Fruit fly (Drosophila melanogaster) whole organism, wandering third instar larva: ENCODE measurements around the gene CG7054.

Experiments used
- Hr78 ChIP-seq: fragments of >200 bp; optimal IDR thresholded peaks from 2 replicates; lab custom pipeline; 2017; ENCODE audit warnings: missing biosample characterization, missing genetic modification characterization
- Hr83 ChIP-seq: fragments of 200-300 bp; sonication (Bioruptor generic); optimal IDR thresholded peaks from 2 replicates; lab custom pipeline; 2016; ENCODE audit warnings: missing biosample characterization, mild to moderate bottlenecking, missing genetic modification characterization, moderate library complexity; ENCODE audit not compliant: poor library complexity, severe bottlenecking
- br ChIP-seq: fragments of 200-800 bp; sonication (Bioruptor generic); optimal IDR thresholded peaks from 2 replicates; lab custom pipeline; 2016; ENCODE audit warnings: missing biosample characterization, missing genetic modification characterization
- dmrt93B ChIP-seq: fragments of 200-800 bp; sonication (Bioruptor generic); optimal IDR thresholded peaks from 2 replicates; lab custom pipeline; 2018; ENCODE audit warnings: missing biosample characterization, mild to moderate bottlenecking, missing genetic modification characterization
- dsf ChIP-seq: sonication (Bioruptor generic); optimal IDR thresholded peaks from 2 replicates; lab custom pipeline; 2016; ENCODE audit warnings: missing biosample characterization, missing genetic modification characterization, borderline replicate concordance
- fru ChIP-seq: fragments of 200-800 bp; sonication (Bioruptor generic); optimal IDR thresholded peaks from 3 replicates; lab custom pipeline; 2016; ENCODE audit warnings: missing biosample characterization, mild to moderate bottlenecking, missing genetic modification characterization
- pan ChIP-seq: fragments of >200 bp; optimal IDR thresholded peaks from 2 replicates; lab custom pipeline; 2017
- psq ChIP-seq: fragments of 200-800 bp; sonication (Bioruptor generic); optimal IDR thresholded peaks from 3 replicates; lab custom pipeline; 2017; ENCODE audit warnings: missing biosample characterization, mild to moderate bottlenecking, missing genetic modification characterization, moderate library complexity
- rgr ChIP-seq: fragments of 200-800 bp; sonication (Bioruptor generic); optimal IDR thresholded peaks from 3 replicates; lab custom pipeline; 2016; ENCODE audit warnings: missing biosample characterization, mild to moderate bottlenecking, missing genetic modification characterization
- tai ChIP-seq: sonication (Bioruptor generic); optimal IDR thresholded peaks from 2 replicates; lab custom pipeline; 2016; ENCODE audit warnings: missing biosample characterization, missing genetic modification characterization

dm6 chr3R:22455335-22455985, 9.3 kb upstream of the CG7054 start:
- TF ChIP-seq Hr78 (no peak), dmrt93B (GFP tag; lab: Kevin White, UChicago) (no peak), psq (GFP tag; lab: Kevin White, UChicago) (no peak), tai (GFP tag; lab: Kevin White, UChicago) (no peak), fru (GFP tag; lab: Kevin White, UChicago) (peak; percentile 19), rgr (GFP tag; lab: Kevin White, UChicago) (no peak), pan (no peak), dsf (GFP tag; lab: Kevin White, UChicago) (no peak), Hr83 (GFP tag; lab: Kevin White, UChicago) (no peak), br (GFP tag; lab: Kevin White, UChicago) (no peak)
